Worm (Caenorhabditis elegans) whole organism, young adult: ENCODE results near the gene srx-77.
"Not testable (repeated sequence)": the region's sequence is repeated elsewhere in the genome, so short reads cannot be mapped to it uniquely, and the experiment has no call there.

ENCODE experiments used
- efl-1 ChIP-seq: fragments of 150-350 bp; optimal IDR thresholded peaks from 2 replicates; lab custom pipeline; 2014; ENCODE audit warnings: missing biosample characterization, missing genetic modification reagents, missing genetic modification characterization
- unc-62 ChIP-seq: fragments of 150-350 bp; optimal IDR thresholded peaks from 2 replicates; lab custom pipeline; 2014; ENCODE audit warnings: missing biosample characterization, missing genetic modification reagents, missing genetic modification characterization

DNA sequence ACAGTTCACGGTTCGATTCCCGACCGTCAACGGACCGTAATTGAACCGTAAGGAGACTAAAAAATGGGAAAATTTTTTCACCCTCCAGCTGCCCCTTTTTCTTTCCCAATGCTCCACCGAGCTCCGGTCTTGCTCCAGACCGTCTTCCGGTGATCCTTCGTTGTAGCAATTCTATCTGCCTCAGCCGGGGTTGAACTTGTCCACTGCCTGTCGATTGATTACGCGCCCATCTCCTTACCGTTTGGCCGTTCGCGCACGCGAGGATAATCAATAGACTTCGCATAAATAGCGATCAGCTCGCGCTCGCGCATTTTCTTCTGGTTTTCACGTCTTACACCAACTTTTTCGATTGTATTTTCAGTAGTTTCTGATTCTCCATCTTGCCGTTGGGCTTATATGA is 35.7 kb downstream of the srx-77 start:
- not testable (repeated sequence) for TF ChIP-seq efl-1, unc-62
